Comparison of ENCODE assay signal across 6 worm cellular contexts in genomic region chrV:6411161-6411560, ce11.
A peak's percentile ranks its signal among the peaks of the same experiment; 100 is the strongest.
TF ChIP-seq lines count a peak whose summit lies in the region.

No protein-coding gene starts in this region.

TF ChIP-seq in whole organism, L1 larva, 84 proteins besides CTCF, POLR2A, EP300 and RAD21 (continues in another document):
- TF ChIP-seq efl-1 (optimal IDR thresholded peaks at IDR 0.05; lab: Kevin White, UChicago) = no peak
- peak in 1 of 2 experiments; percentile 37 for TF ChIP-seq efl-1 (GFP tag; optimal IDR thresholded peaks at IDR 0.05 in 1 of 2; lab: Kevin White, UChicago)
- TF ChIP-seq F16B12.6 (tag; optimal IDR thresholded peaks at IDR 0.05; lab: Kevin White, UChicago) = no peak
- peak; percentile 8 for TF ChIP-seq lin-14 (GFP tag; optimal IDR thresholded peaks at IDR 0.05; lab: Kevin White, UChicago)
- TF ChIP-seq lin-15B (tag; optimal IDR thresholded peaks at IDR 0.05; lab: Kevin White, UChicago) = no peak
- TF ChIP-seq mdl-1 (tag; optimal IDR thresholded peaks at IDR 0.05; lab: Kevin White, UChicago) = peak in 1 of 2 experiments; percentile 8
- no peak for TF ChIP-seq lir-3 (tag; optimal IDR thresholded peaks at IDR 0.05; lab: Kevin White, UChicago; ENCODE audit: poor library complexity)
- peak; percentile 21 for TF ChIP-seq nhr-71 (tag; optimal IDR thresholded peaks at IDR 0.05; lab: Kevin White, UChicago)
- TF ChIP-seq lin-13 (GFP tag; optimal IDR thresholded peaks at IDR 0.05; lab: Kevin White, UChicago) = no peak
- TF ChIP-seq snu-23 (GFP tag; optimal IDR thresholded peaks at IDR 0.05; lab: Kevin White, UChicago) = no peak
- peak in 1 of 2 experiments; percentile 14 for TF ChIP-seq lin-35 (GFP tag; optimal IDR thresholded peaks at IDR 0.05; lab: Kevin White, UChicago)
- peak; percentile 95 for TF ChIP-seq elt-2 (tag; optimal IDR thresholded peaks at IDR 0.05; lab: Kevin White, UChicago)
- no peak for TF ChIP-seq lin-39 (tag; optimal IDR thresholded peaks at IDR 0.05; lab: Kevin White, UChicago)
- no peak for TF ChIP-seq fos-1 (tag; optimal IDR thresholded peaks at IDR 0.05; lab: Kevin White, UChicago)
- TF ChIP-seq lsy-2 (tag; optimal IDR thresholded peaks at IDR 0.05; lab: Kevin White, UChicago) = no peak

TF ChIP-seq in whole organism, L2 larva, 48 proteins besides CTCF, POLR2A, EP300 and RAD21:
- peak; percentile 50 for TF ChIP-seq fos-1 (tag; optimal IDR thresholded peaks at IDR 0.05; lab: Kevin White, UChicago)
- no peak for TF ChIP-seq F13H6.1 (tag; optimal IDR thresholded peaks at IDR 0.05; lab: Kevin White, UChicago)
- TF ChIP-seq mdl-1 (tag; optimal IDR thresholded peaks at IDR 0.05; lab: Kevin White, UChicago) = peak in 1 of 2 experiments; percentile 26
- no peak for TF ChIP-seq nhr-237 (tag; optimal IDR thresholded peaks at IDR 0.05; lab: Kevin White, UChicago)
- TF ChIP-seq crh-2 (tag; optimal IDR thresholded peaks at IDR 0.05; lab: Kevin White, UChicago) = peak; percentile 83
- peak; percentile 73 for TF ChIP-seq sma-9 (GFP tag; optimal IDR thresholded peaks at IDR 0.05; lab: Kevin White, UChicago)
- no peak for TF ChIP-seq sma-9 (tag; optimal IDR thresholded peaks at IDR 0.05; lab: Kevin White, UChicago)
- TF ChIP-seq gmeb-1 (tag; optimal IDR thresholded peaks at IDR 0.05; lab: Kevin White, UChicago) = peak; percentile 20

TF ChIP-seq in whole organism, L3 larva, 47 proteins besides CTCF, POLR2A, EP300 and RAD21:
- TF ChIP-seq elt-2 (tag; optimal IDR thresholded peaks at IDR 0.05; lab: Kevin White, UChicago) = peak; percentile 95
- TF ChIP-seq jun-1 (tag; optimal IDR thresholded peaks at IDR 0.05; lab: Kevin White, UChicago) = peak; percentile 7
- peak; percentile 93 for TF ChIP-seq pqm-1 (tag; optimal IDR thresholded peaks at IDR 0.05; lab: Kevin White, UChicago)
- TF ChIP-seq ceh-28 (tag; optimal IDR thresholded peaks at IDR 0.05; lab: Kevin White, UChicago) = no peak
- no peak for TF ChIP-seq sea-2 (GFP tag; optimal IDR thresholded peaks at IDR 0.05; lab: Kevin White, UChicago)

TF ChIP-seq in whole organism, L4 larva, 104 proteins besides CTCF, POLR2A, EP300 and RAD21 (continues in another document):
- no peak for TF ChIP-seq zfp-2 (tag; optimal IDR thresholded peaks at IDR 0.05; lab: Kevin White, UChicago)
- TF ChIP-seq dve-1 (tag; optimal IDR thresholded peaks at IDR 0.05; lab: Kevin White, UChicago; ENCODE audit: insufficient read depth) = peak; percentile 74
- TF ChIP-seq F10B5.3 (tag; optimal IDR thresholded peaks at IDR 0.05; lab: Kevin White, UChicago) = no peak
- no peak for TF ChIP-seq Y48G9A.11 (GFP tag; IDR thresholded peaks at IDR 0.05; lab: Robert Waterston, UW)
- no peak for TF ChIP-seq nhr-6 (tag; optimal IDR thresholded peaks at IDR 0.05; lab: Kevin White, UChicago)
- TF ChIP-seq spr-3 (GFP tag; optimal IDR thresholded peaks at IDR 0.05; lab: Kevin White, UChicago) = no peak
- no peak for TF ChIP-seq F37D6.2 (tag; optimal IDR thresholded peaks at IDR 0.05; lab: Kevin White, UChicago)
- no peak for TF ChIP-seq mdt-29 (GFP tag; IDR thresholded peaks at IDR 0.05; lab: Robert Waterston, UW)
- TF ChIP-seq nhr-25 (tag; optimal IDR thresholded peaks at IDR 0.05; lab: Kevin White, UChicago; ENCODE audit: borderline replicate concordance, insufficient read depth) = no peak
- TF ChIP-seq nhr-42 (GFP tag; IDR thresholded peaks at IDR 0.05; lab: Robert Waterston, UW) = no peak
- TF ChIP-seq tra-1 (GFP tag; IDR thresholded peaks at IDR 0.05; lab: Robert Waterston, UW) = peak; percentile 67; the same call in 1 of the 2 replicates
- TF ChIP-seq zip-11 (GFP tag; IDR thresholded peaks at IDR 0.05; lab: Robert Waterston, UW) = no peak
- no peak for TF ChIP-seq unc-130 (GFP tag; optimal IDR thresholded peaks at IDR 0.05; lab: Kevin White, UChicago)
- TF ChIP-seq hlh-11 (tag; optimal IDR thresholded peaks at IDR 0.05; lab: Kevin White, UChicago) = peak; percentile 72
- peak; percentile 31 for TF ChIP-seq T20F7.1 (GFP tag; optimal IDR thresholded peaks at IDR 0.05; lab: Kevin White, UChicago)
- no peak for TF ChIP-seq duxl-1 (tag; optimal IDR thresholded peaks at IDR 0.05; lab: Kevin White, UChicago; ENCODE audit: poor library complexity)
- no peak for TF ChIP-seq ZK337.2 (GFP tag; IDR thresholded peaks at IDR 0.05; lab: Robert Waterston, UW)
- TF ChIP-seq F49E8.2 (tag; optimal IDR thresholded peaks at IDR 0.05; lab: Kevin White, UChicago; ENCODE audit: borderline replicate concordance) = no peak
- TF ChIP-seq madf-9 (GFP tag; conservative IDR thresholded peaks at IDR 0.05; lab: Robert Waterston, UW) = no peak
- no peak for TF ChIP-seq egl-43 (GFP tag; IDR thresholded peaks at IDR 0.05; lab: Robert Waterston, UW)
- no peak for TF ChIP-seq lin-15B (tag; optimal IDR thresholded peaks at IDR 0.05; lab: Kevin White, UChicago)
- TF ChIP-seq nhr-28 (tag; optimal IDR thresholded peaks at IDR 0.05; lab: Kevin White, UChicago) = peak; percentile 91

TF ChIP-seq in whole organism, late embryonic, 69 proteins besides CTCF, POLR2A, EP300 and RAD21:
- TF ChIP-seq tbx-2 (tag; optimal IDR thresholded peaks at IDR 0.05; lab: Kevin White, UChicago) (no peak), lin-11 (tag; optimal IDR thresholded peaks at IDR 0.05; lab: Kevin White, UChicago) (no peak), C08G9.2 (tag; optimal IDR thresholded peaks at IDR 0.05; lab: Kevin White, UChicago) (no peak), elt-2 (tag; optimal IDR thresholded peaks at IDR 0.05; lab: Kevin White, UChicago) (peak; percentile 24), odd-2 (tag; optimal IDR thresholded peaks at IDR 0.05; lab: Kevin White, UChicago) (no peak), hlh-15 (tag; optimal IDR thresholded peaks at IDR 0.05; lab: Kevin White, UChicago) (no peak)

TF ChIP-seq in whole organism, young adult, 124 proteins besides CTCF, POLR2A, EP300 and RAD21:
- TF ChIP-seq ccch-3 (GFP tag; optimal IDR thresholded peaks at IDR 0.05; lab: Kevin White, UChicago) = no peak
- TF ChIP-seq nhr-80 (tag; optimal IDR thresholded peaks at IDR 0.05; lab: Kevin White, UChicago) = peak; percentile 74
- peak; percentile 45 for TF ChIP-seq atf-7 (tag; optimal IDR thresholded peaks at IDR 0.05; lab: Kevin White, UChicago)
- no peak for TF ChIP-seq B0035.1 (tag; optimal IDR thresholded peaks at IDR 0.05; lab: Kevin White, UChicago)
- TF ChIP-seq ekl-4 (GFP tag; IDR thresholded peaks at IDR 0.05; lab: Robert Waterston, UW) = no peak
- no peak for TF ChIP-seq Y67H2A.10 (GFP tag; conservative IDR thresholded peaks at IDR 0.05; lab: Robert Waterston, UW)
- TF ChIP-seq lag-1 (GFP tag; IDR thresholded peaks at IDR 0.05; lab: Robert Waterston, UW) = no peak
- TF ChIP-seq egrh-3 (GFP tag; IDR thresholded peaks at IDR 0.05; lab: Robert Waterston, UW) = no peak
- TF ChIP-seq madf-3 (GFP tag; IDR thresholded peaks at IDR 0.05; lab: Robert Waterston, UW) = no peak
- no peak for TF ChIP-seq hlh-12 (tag; optimal IDR thresholded peaks at IDR 0.05; lab: Kevin White, UChicago)
- no peak for TF ChIP-seq ceh-100 (GFP tag; IDR thresholded peaks at IDR 0.05; lab: Robert Waterston, UW)
- no peak for TF ChIP-seq B0336.3 (GFP tag; IDR thresholded peaks at IDR 0.05; lab: Robert Waterston, UW)
- no peak for TF ChIP-seq nhr-179 (tag; optimal IDR thresholded peaks at IDR 0.05; lab: Kevin White, UChicago)
- no peak for TF ChIP-seq dox-1 (GFP tag; IDR thresholded peaks at IDR 0.05; lab: Robert Waterston, UW)
